Worm (Caenorhabditis elegans): ENCODE results near the gene C55A6.7.

ce11 chrV:11534495-11535189 is 14.3 kb upstream of the C55A6.7 start:
- TF ChIP-seq hmg-4 (GFP tag; optimal IDR thresholded peaks at IDR 0.05) (no peak), ets-7 (tag; optimal IDR thresholded peaks at IDR 0.05) (no peak), pes-1 (GFP tag; IDR thresholded peaks at IDR 0.05) (no peak), ama-1 (optimal IDR thresholded peaks at IDR 0.05) (no peak), flt-1 (GFP tag; IDR thresholded peaks at IDR 0.05) (no peak), aly-1 (tag; optimal IDR thresholded peaks at IDR 0.05) (no peak), scrt-1 (GFP tag; IDR thresholded peaks at IDR 0.05) (no peak)

Data from whole organism, early embryonic.